Fruit fly (Drosophila melanogaster) Kc167 (cell line): ENCODE data around the gene mfrn.

Experiments
- Myc ChIP-seq: fragments of >200 bp; optimal IDR thresholded peaks from 2 replicates; lab custom pipeline; 2017; ENCODE audit warnings: missing external identifiers
- h ChIP-seq: fragments of >200 bp; optimal IDR thresholded peaks from 3 replicates; lab custom pipeline; 2018; ENCODE audit warnings: missing external identifiers

DNA sequence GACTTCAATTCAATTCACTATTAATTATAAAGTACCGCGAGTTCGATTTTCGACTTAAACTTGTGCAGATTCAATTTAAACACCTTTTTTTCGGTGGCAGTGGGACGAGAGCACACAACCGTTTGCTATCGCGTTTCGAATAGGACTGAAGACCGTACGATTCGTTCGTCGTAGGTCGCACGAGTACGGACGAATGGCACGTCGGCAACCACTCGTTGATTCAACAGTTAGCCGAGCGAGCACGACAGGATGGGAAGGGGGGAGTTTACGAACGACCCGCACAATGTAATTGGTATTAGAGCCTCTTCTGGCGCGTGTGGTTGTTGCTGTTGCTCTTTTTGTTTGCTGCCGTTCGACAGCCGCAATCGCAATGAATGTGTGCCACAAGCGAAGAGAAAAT is 42.1 kb downstream of the mfrn start, which contains the start of gene CG34353:
- TF ChIP-seq h (lab: Kevin White, UChicago) (no peak), Myc (lab: Kevin White, UChicago) (no peak)
